Worm (Caenorhabditis elegans) whole organism, early embryonic: ENCODE results near the gene srh-199.

Experiments
- B0310.2 ChIP-seq: sonication (generic microtip); optimal IDR thresholded peaks from 2 replicates; lab custom pipeline; 2016; ENCODE audit warnings: mild to moderate bottlenecking, missing genetic modification characterization, missing compliant biosample characterization
- aly-1 ChIP-seq: sonication (generic microtip); optimal IDR thresholded peaks from 2 replicates; lab custom pipeline; 2016; ENCODE audit warnings: missing genetic modification characterization, missing compliant biosample characterization
- ama-1 ChIP-seq: fragments of 150-350 bp; optimal IDR thresholded peaks from 2 replicates; lab custom pipeline; 2014
- ceh-13 ChIP-seq: fragments of 200-800 bp; sonication (Bioruptor generic); optimal IDR thresholded peaks from 2 replicates; lab custom pipeline; 2018; ENCODE audit warnings: mild to moderate bottlenecking, missing genetic modification characterization, missing compliant biosample characterization
- ceh-36 ChIP-seq: sonication (generic microtip); optimal IDR thresholded peaks from 2 replicates; lab custom pipeline; 2016; ENCODE audit warnings: missing genetic modification characterization, inconsistent platforms, missing compliant biosample characterization
- ets-7 ChIP-seq: sonication (generic microtip); optimal IDR thresholded peaks from 2 replicates; lab custom pipeline; 2016; ENCODE audit warnings: missing genotype, missing genetic modification characterization, missing compliant biosample characterization
- flt-1 ChIP-seq: fragments of 200-800 bp; sonication (Bioruptor generic); IDR thresholded peaks from 2 replicates; pipeline ENCODE4 v1.3.6; 2022; ENCODE audit warnings: missing genetic modification characterization, missing compliant biosample characterization
- hmbx-1 ChIP-seq: sonication (generic microtip); optimal IDR thresholded peaks from 2 replicates; lab custom pipeline; 2016; ENCODE audit warnings: mild to moderate bottlenecking, missing genetic modification characterization, missing compliant biosample characterization
- hmg-4 ChIP-seq: fragments of 200-800 bp; sonication (Bioruptor generic); optimal IDR thresholded peaks from 2 replicates; lab custom pipeline; 2018; ENCODE audit warnings: mild to moderate bottlenecking, missing genetic modification characterization, missing compliant biosample characterization
- hnd-1 ChIP-seq: sonication (generic microtip); optimal IDR thresholded peaks from 2 replicates; lab custom pipeline; 2016; ENCODE audit warnings: missing genetic modification characterization, missing compliant biosample characterization
- sea-1 ChIP-seq: fragments of 200-800 bp; sonication (Bioruptor generic); conservative IDR thresholded peaks from 2 replicates; pipeline ENCODE4 v1.3.6; 2022; ENCODE audit warnings: missing genetic modification characterization, missing compliant biosample characterization
- tbx-11 ChIP-seq: fragments of 200-800 bp; sonication (Bioruptor generic); IDR thresholded peaks from 2 replicates; pipeline ENCODE4 v1.3.6; 2022; ENCODE audit warnings: missing genetic modification characterization, missing compliant biosample characterization
- tbx-37 ChIP-seq: fragments of 200-800 bp; sonication (Bioruptor generic); conservative IDR thresholded peaks from 2 replicates; pipeline ENCODE4 v1.3.6; 2022; ENCODE audit warnings: missing genetic modification reagents, missing genetic modification characterization, missing compliant biosample characterization
- tra-4 ChIP-seq: sonication (generic microtip); optimal IDR thresholded peaks from 2 replicates; lab custom pipeline; 2017; ENCODE audit warnings: missing genetic modification characterization, missing compliant biosample characterization

DNA sequence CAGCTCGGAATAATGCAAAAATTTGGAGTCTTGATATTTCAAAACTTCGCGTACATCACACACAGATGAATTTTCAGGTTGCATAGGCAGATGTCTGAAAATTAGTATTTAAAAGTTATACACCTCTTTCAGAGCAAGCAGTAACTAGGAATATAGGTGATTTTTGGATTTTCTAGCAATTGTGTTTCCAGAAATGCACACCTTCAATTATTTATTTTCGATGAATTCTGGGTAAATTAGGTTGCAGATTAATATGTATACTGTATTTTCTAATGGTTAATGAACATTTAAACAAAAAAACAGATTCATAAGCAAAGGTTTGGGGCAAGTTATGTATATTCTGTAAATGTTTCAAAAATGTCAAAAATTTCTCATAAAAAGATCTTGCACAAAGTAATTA, 10.3 kb downstream of the srh-199 start, which contains the start of gene srab-25:
- TF ChIP-seq ama-1 (lab: Kevin White, UChicago) (no peak), flt-1 (GFP tag; lab: Robert Waterston, UW) (no peak), ceh-13 (no peak), tra-4 (tag; lab: Kevin White, UChicago) (no peak), hmbx-1 (tag; lab: Kevin White, UChicago) (no peak), ets-7 (tag; lab: Kevin White, UChicago) (no peak), sea-1 (GFP tag; lab: Robert Waterston, UW) (no peak), tbx-37 (GFP tag; lab: Robert Waterston, UW) (no peak), tbx-11 (no peak), hnd-1 (no peak), aly-1 (tag; lab: Kevin White, UChicago) (no peak), hmg-4 (no peak), B0310.2 (tag; lab: Kevin White, UChicago) (no peak), ceh-36 (tag; lab: Kevin White, UChicago) (no peak)
